Fruit fly (Drosophila melanogaster) whole organism, embryonic: ENCODE data around the gene CG7367.

Experiments
- Antp ChIP-seq: fragments of 200-800 bp; sonication (Bioruptor generic); optimal IDR thresholded peaks from 3 replicates; lab custom pipeline; 2016; ENCODE audit warnings: missing biosample characterization, missing genetic modification characterization
- CG10321 ChIP-seq: fragments of 200-800 bp; sonication (Bioruptor generic); IDR thresholded peaks from 2 replicates; pipeline ENCODE4 v1.3.6; 2022; ENCODE audit warnings: missing biosample characterization, missing genetic modification characterization
- CG15514 ChIP-seq: fragments of 200-800 bp; sonication (Bioruptor generic); optimal IDR thresholded peaks from 3 replicates; lab custom pipeline; 2017; ENCODE audit warnings: missing biosample characterization, missing genetic modification characterization, mild to moderate bottlenecking, moderate library complexity, missing genetic modification reagents
- CG1602 ChIP-seq: fragments of 200-800 bp; sonication (Bioruptor generic); optimal IDR thresholded peaks from 3 replicates; lab custom pipeline; 2016; ENCODE audit warnings: missing biosample characterization, missing genetic modification characterization
- CG1603 ChIP-seq: fragments of 200-800 bp; sonication (Bioruptor generic); optimal IDR thresholded peaks from 2 replicates; lab custom pipeline; 2019; ENCODE audit warnings: missing biosample characterization, mild to moderate bottlenecking, missing genetic modification characterization, moderate library complexity
- CG16863 ChIP-seq: fragments of 200-800 bp; sonication (Bioruptor generic); optimal IDR thresholded peaks from 3 replicates; lab custom pipeline; 2016; ENCODE audit warnings: missing biosample characterization, missing genetic modification characterization
- CG17385 ChIP-seq: fragments of 200-800 bp; sonication (Bioruptor generic); optimal IDR thresholded peaks from 3 replicates; lab custom pipeline; 2018; ENCODE audit warnings: missing biosample characterization, mild to moderate bottlenecking, missing genetic modification characterization
- CG1832 ChIP-seq: fragments of 200-800 bp; sonication (Bioruptor generic); optimal IDR thresholded peaks from 2 replicates; lab custom pipeline; 2017; ENCODE audit warnings: missing biosample characterization, mild to moderate bottlenecking, missing genetic modification characterization, inconsistent platforms
- CG18599 ChIP-seq: fragments of 200-800 bp; sonication (Bioruptor generic); optimal IDR thresholded peaks from 3 replicates; lab custom pipeline; 2017; ENCODE audit warnings: missing biosample characterization, missing genetic modification characterization, mild to moderate bottlenecking, moderate library complexity, missing genetic modification reagents
- CG2120 ChIP-seq: fragments of 200-800 bp; sonication (Bioruptor generic); optimal IDR thresholded peaks from 3 replicates; lab custom pipeline; 2016; ENCODE audit warnings: missing biosample characterization, missing genetic modification characterization
- CG2199 ChIP-seq: fragments of 200-800 bp; sonication (Bioruptor generic); IDR thresholded peaks from 3 replicates; pipeline ENCODE4 v1.3.6; 2022; ENCODE audit warnings: missing biosample characterization, missing genetic modification characterization
- CG2712 ChIP-seq: fragments of 200-800 bp; optimal IDR thresholded peaks from 3 replicates; lab custom pipeline; 2019; ENCODE audit warnings: missing biosample characterization, mild to moderate bottlenecking, missing genetic modification characterization, moderate library complexity
- CG3163 ChIP-seq: fragments of 200-800 bp; sonication (Bioruptor generic); optimal IDR thresholded peaks from 3 replicates; lab custom pipeline; 2016; ENCODE audit warnings: missing biosample characterization, missing genetic modification characterization
- CG32532 ChIP-seq: fragments of 200-800 bp; sonication (Bioruptor generic); IDR thresholded peaks from 2 replicates; pipeline ENCODE4 v1.3.6; 2022; ENCODE audit warnings: missing biosample characterization, missing genetic modification characterization
- CG4730 ChIP-seq: fragments of 200-800 bp; sonication (Bioruptor generic); IDR thresholded peaks from 2 replicates; pipeline ENCODE4 v1.3.6; 2022; ENCODE audit warnings: missing biosample characterization, missing genetic modification characterization
- CG5180 ChIP-seq: fragments of 200-800 bp; sonication (Bioruptor generic); optimal IDR thresholded peaks from 3 replicates; lab custom pipeline; 2017; ENCODE audit warnings: missing biosample characterization, missing genetic modification characterization, mild to moderate bottlenecking, moderate library complexity, missing genetic modification reagents
- CG6254 ChIP-seq: fragments of 200-800 bp; sonication (Bioruptor generic); optimal IDR thresholded peaks from 3 replicates; lab custom pipeline; 2017; ENCODE audit warnings: mild to moderate bottlenecking, missing biosample characterization, missing genetic modification reagents, missing genetic modification characterization
- CG8478 ChIP-seq: fragments of >200 bp; optimal IDR thresholded peaks from 2 replicates; lab custom pipeline; 2018
- CG8765 ChIP-seq: fragments of 200-800 bp; sonication (Bioruptor generic); IDR thresholded peaks from 2 replicates; pipeline ENCODE4 v1.3.6; 2022; ENCODE audit warnings: missing biosample characterization, missing genetic modification characterization
- CG9932 ChIP-seq: fragments of 200-800 bp; sonication (Bioruptor generic); IDR thresholded peaks from 2 replicates; pipeline ENCODE4 v1.3.6; 2022; ENCODE audit warnings: missing biosample characterization, missing genetic modification characterization
- CkIIα-i1 ChIP-seq: fragments of 200-800 bp; sonication (Bioruptor generic); IDR thresholded peaks from 2 replicates; pipeline ENCODE4 v1.3.6; 2022; ENCODE audit warnings: missing biosample characterization, missing genetic modification characterization
- Deaf1 ChIP-seq: fragments of 200-800 bp; optimal IDR thresholded peaks from 3 replicates; lab custom pipeline; 2019; ENCODE audit warnings: missing biosample characterization, mild to moderate bottlenecking, missing genetic modification characterization, moderate library complexity
- Doc3 ChIP-seq: fragments of 200-800 bp; sonication (Bioruptor generic); IDR thresholded peaks from 3 replicates; pipeline ENCODE4 v1.3.6; 2022; ENCODE audit warnings: missing biosample characterization, missing genetic modification characterization; ENCODE audit not compliant: partially characterized antibody
- Eip74EF ChIP-seq, 2 experiments: fragments of 200-800 bp in 1 of 2; fragments of >200 bp in 1 of 2; sonication (Bioruptor generic) in 1 of 2; optimal IDR thresholded peaks; 2 replicates each; lab custom pipeline; 2017 to 2019; ENCODE audit warnings: missing biosample characterization in 2 of 2, missing genetic modification characterization in 2 of 2, mild to moderate bottlenecking in 1 of 2, moderate library complexity in 1 of 2
- Hmr ChIP-seq: fragments of 200-800 bp; sonication (Bioruptor generic); optimal IDR thresholded peaks from 3 replicates; lab custom pipeline; 2017; ENCODE audit warnings: mild to moderate bottlenecking, missing biosample characterization, missing genetic modification reagents, missing genetic modification characterization
- Med ChIP-seq: fragments of 200-800 bp; sonication (Bioruptor generic); peaks from one replicate; lab custom pipeline; 2016; ENCODE audit warnings: missing biosample characterization, missing genetic modification characterization, mild to moderate bottlenecking, inconsistent platforms, moderate library complexity
- Oaz ChIP-seq: fragments of 200-800 bp; sonication (Bioruptor generic); IDR thresholded peaks from 2 replicates; pipeline ENCODE4 v1.3.6; 2022; ENCODE audit warnings: missing biosample characterization, missing genetic modification characterization
- Opbp ChIP-seq: fragments of 200-800 bp; sonication (Bioruptor generic); IDR thresholded peaks from 3 replicates; pipeline ENCODE4 v1.3.6; 2022; ENCODE audit warnings: missing biosample characterization, missing genetic modification characterization; ENCODE audit not compliant: partially characterized antibody
- Pdp1 ChIP-seq, 2 experiments: fragments of 200-800 bp; sonication (Bioruptor generic); optimal IDR thresholded peaks; 3 replicates each; lab custom pipeline; 2016; ENCODE audit warnings: missing biosample characterization in 2 of 2, missing genetic modification characterization in 2 of 2, mild to moderate bottlenecking in 1 of 2, moderate library complexity in 1 of 2
- Six4 ChIP-seq: fragments of 200-800 bp; sonication (Bioruptor generic); optimal IDR thresholded peaks from 2 replicates; lab custom pipeline; 2016; ENCODE audit warnings: missing biosample characterization, missing genetic modification characterization
- ap ChIP-seq: fragments of 200-800 bp; sonication (Bioruptor generic); IDR thresholded peaks from 2 replicates; pipeline ENCODE4 v1.3.6; 2022; ENCODE audit warnings: missing biosample characterization, missing genetic modification characterization
- ara ChIP-seq: fragments of 200-800 bp; sonication (Bioruptor generic); IDR thresholded peaks from 2 replicates; pipeline ENCODE4 v1.3.6; 2022; ENCODE audit warnings: missing biosample characterization, missing genetic modification characterization
- caup ChIP-seq: fragments of 200-800 bp; sonication (Bioruptor generic); optimal IDR thresholded peaks from 3 replicates; lab custom pipeline; 2017; ENCODE audit warnings: missing biosample characterization, mild to moderate bottlenecking, missing genetic modification characterization, moderate library complexity; ENCODE audit not compliant: severe bottlenecking
- cg ChIP-seq: fragments of 200-800 bp; sonication (Bioruptor generic); optimal IDR thresholded peaks from 3 replicates; lab custom pipeline; 2019; ENCODE audit warnings: missing biosample characterization, mild to moderate bottlenecking, missing genetic modification characterization, moderate library complexity
- chinmo ChIP-seq: fragments of 200-800 bp; sonication (Bioruptor generic); IDR thresholded peaks from 4 replicates; pipeline ENCODE4 v1.3.6; 2022; ENCODE audit warnings: missing biosample characterization, missing genetic modification characterization; ENCODE audit not compliant: partially characterized antibody
- chn ChIP-seq: fragments of 200-800 bp; sonication (Bioruptor generic); optimal IDR thresholded peaks from 2 replicates; lab custom pipeline; 2016; ENCODE audit warnings: missing biosample characterization, missing genetic modification characterization
- crol ChIP-seq: fragments of 200-800 bp; sonication (Bioruptor generic); IDR thresholded peaks from 2 replicates; pipeline ENCODE4 v1.3.6; 2022; ENCODE audit warnings: missing biosample characterization, missing genetic modification characterization
- dpn ChIP-seq, 2 experiments: fragments of 200-800 bp; sonication (Bioruptor generic); optimal IDR thresholded peaks; 3 replicates each; lab custom pipeline; 2016; ENCODE audit warnings: missing biosample characterization in 2 of 2, missing genetic modification characterization in 2 of 2
- gro ChIP-seq: fragments of 200-800 bp; sonication (Bioruptor generic); optimal IDR thresholded peaks from 2 replicates; lab custom pipeline; 2016; ENCODE audit warnings: missing biosample characterization, missing genetic modification characterization
- jigr1 ChIP-seq: fragments of 200-800 bp; sonication (Bioruptor generic); IDR thresholded peaks from 3 replicates; pipeline ENCODE4 v1.3.6; 2022; ENCODE audit warnings: missing biosample characterization, missing genetic modification characterization
- kay ChIP-seq: fragments of 200-800 bp; sonication (Bioruptor generic); optimal IDR thresholded peaks from 2 replicates; lab custom pipeline; 2016; ENCODE audit warnings: missing biosample characterization, missing genetic modification characterization
- nau ChIP-seq: fragments of 200-800 bp; sonication (Bioruptor generic); optimal IDR thresholded peaks from 3 replicates; lab custom pipeline; 2017; ENCODE audit warnings: missing biosample characterization, mild to moderate bottlenecking, missing genetic modification characterization, missing genetic modification reagents
- nerfin-1 ChIP-seq: fragments of 200-800 bp; sonication (Bioruptor generic); optimal IDR thresholded peaks from 3 replicates; lab custom pipeline; 2019; ENCODE audit warnings: missing biosample characterization, mild to moderate bottlenecking, missing genetic modification characterization, moderate library complexity
- row ChIP-seq: fragments of 200-800 bp; sonication (Bioruptor generic); IDR thresholded peaks from 3 replicates; pipeline ENCODE4 v1.3.6; 2022; ENCODE audit warnings: missing biosample characterization, missing genetic modification characterization
- sc ChIP-seq, 3 experiments: fragments of >200 bp in 2 of 3; fragments of 200-800 bp in 1 of 3; sonication (Bioruptor generic) in 1 of 3; optimal IDR thresholded peaks; 2 replicates in 2 of 3; 3 replicates in 1 of 3; lab custom pipeline; 2017; ENCODE audit warnings: mild to moderate bottlenecking in 1 of 3, missing biosample characterization in 1 of 3, missing genetic modification characterization in 1 of 3, missing genetic modification reagents in 1 of 3
- sd ChIP-seq: fragments of 200-800 bp; sonication (Bioruptor generic); optimal IDR thresholded peaks from 3 replicates; lab custom pipeline; 2018; ENCODE audit warnings: missing biosample characterization, mild to moderate bottlenecking, missing genetic modification characterization, moderate library complexity
- sens ChIP-seq: fragments of 200-800 bp; sonication (Bioruptor generic); peaks from one replicate; lab custom pipeline; 2016; ENCODE audit warnings: missing biosample characterization, missing genetic modification characterization
- seq ChIP-seq: fragments of 200-800 bp; sonication (Bioruptor generic); IDR thresholded peaks from 2 replicates; pipeline ENCODE4 v1.3.6; 2022; ENCODE audit warnings: missing biosample characterization, missing genetic modification characterization
- sr ChIP-seq: fragments of 200-800 bp; sonication (Bioruptor generic); IDR thresholded peaks from 3 replicates; pipeline ENCODE4 v1.3.6; 2022; ENCODE audit warnings: missing biosample characterization, missing genetic modification characterization
- yki ChIP-seq: fragments of >200 bp; optimal IDR thresholded peaks from 3 replicates; lab custom pipeline; 2018

The CG7367 gene

DNA sequence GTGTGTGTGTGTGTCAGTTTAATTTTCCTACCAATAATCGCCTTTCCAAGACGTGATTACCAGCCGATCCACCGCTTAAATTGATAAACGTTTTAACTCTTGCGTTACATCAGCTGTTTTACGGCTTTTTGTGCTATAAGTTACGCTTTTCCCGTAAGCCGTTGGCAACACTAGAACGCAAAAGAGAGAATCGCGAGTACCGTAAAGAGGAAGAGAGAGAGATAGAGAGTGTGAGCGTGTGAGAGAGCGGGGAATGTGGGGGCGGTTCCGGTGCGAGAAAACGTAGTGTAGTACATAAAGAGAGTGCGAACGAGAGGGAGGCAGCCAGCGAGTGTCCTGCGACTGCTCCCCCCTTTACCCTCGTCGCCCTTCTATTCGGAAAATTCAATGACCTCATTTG lies 8.0 kb downstream of the CG7367 start (continued):
- TF ChIP-seq Six4 (no peak), Oaz (GFP tag; lab: Robert Waterston, UW) (no peak), sr (GFP tag; lab: Robert Waterston, UW) (peak; percentile 30; the same call in 2 of the 3 replicates), CkIIα-i1 (GFP tag; lab: Robert Waterston, UW) (no peak), sens (GFP tag; lab: Kevin White, UChicago) (no peak), CG2199 (GFP tag; lab: Robert Waterston, UW) (0 out of 3 replicates have a peak, but pooled peaks have one; percentile 41), Doc3 (no peak; the same call in 2 of the 3 replicates), CG2120 (no peak), sc (optimal IDR thresholded peaks at IDR 0.05; lab: Kevin White, UChicago) (no peak), sc (GFP tag; optimal IDR thresholded peaks at IDR 0.05; lab: Kevin White, UChicago) (no peak), dpn (GFP tag; optimal IDR thresholded peaks at IDR 0.05; lab: Kevin White, UChicago) (no peak), sd (peak; percentile 88), nau (GFP tag; lab: Kevin White, UChicago) (peak; percentile 25), CG8478 (lab: Kevin White, UChicago) (peak; percentile 57), Eip74EF (GFP tag; optimal IDR thresholded peaks at IDR 0.05; lab: Kevin White, UChicago) (no peak), yki (lab: Kevin White, UChicago) (peak; percentile 78), Opbp (GFP tag; lab: Robert Waterston, UW) (no peak; the same call in 2 of the 3 replicates), CG5180 (GFP tag; lab: Kevin White, UChicago) (no peak), nerfin-1 (tag; lab: Kevin White, UChicago) (peak; percentile 11), CG1832 (GFP tag; lab: Kevin White, UChicago) (peak; percentile 68), CG2712 (tag; lab: Kevin White, UChicago) (peak; percentile 7), caup (GFP tag; lab: Kevin White, UChicago) (no peak), cg (peak; percentile 85), CG1603 (peak; percentile 0), Hmr (GFP tag; lab: Kevin White, UChicago) (peak; percentile 25), chn (peak; percentile 8), CG3163 (GFP tag; lab: Kevin White, UChicago) (peak; percentile 79), CG17385 (peak; percentile 69), CG18599 (GFP tag; lab: Kevin White, UChicago) (peak; percentile 33), row (GFP tag; lab: Robert Waterston, UW) (0 out of 3 replicates have a peak, but pooled peaks have one; percentile 11), ara (GFP tag; lab: Robert Waterston, UW) (no peak), kay (no peak), gro (peak; percentile 5), CG32532 (GFP tag; lab: Robert Waterston, UW) (peak; percentile 52; the same call in 1 of the 2 replicates), CG1602 (GFP tag; lab: Kevin White, UChicago) (no peak), CG9932 (GFP tag; lab: Robert Waterston, UW) (no peak), Deaf1 (tag; lab: Kevin White, UChicago) (peak; percentile 38), CG6254 (peak; percentile 9), jigr1 (GFP tag; lab: Robert Waterston, UW) (no peak), Pdp1 (GFP tag; optimal IDR thresholded peaks at IDR 0.05; lab: Kevin White, UChicago) (peak in 1 of 2 experiments; percentile 29), CG15514 (GFP tag; lab: Kevin White, UChicago) (peak; percentile 12), Med (GFP tag; lab: Kevin White, UChicago) (peak; percentile 75), CG16863 (GFP tag; lab: Kevin White, UChicago) (no peak), seq (GFP tag; lab: Robert Waterston, UW) (peak; percentile 54; the same call in 1 of the 2 replicates), CG8765 (GFP tag; lab: Robert Waterston, UW) (0 out of 2 replicates have a peak, but pooled peaks have one; percentile 6), crol (peak; percentile 96), CG10321 (GFP tag; lab: Robert Waterston, UW) (peak; percentile 44; the same call in 1 of the 2 replicates), chinmo (peak; percentile 79; the same call in 2 of the 4 replicates), CG4730 (GFP tag; lab: Robert Waterston, UW) (no peak), ap (GFP tag; lab: Robert Waterston, UW) (no peak), Antp (GFP tag; lab: Kevin White, UChicago) (no peak)
